Worm (Caenorhabditis elegans) whole organism, midembryonic: ENCODE measurements around the gene rpc-11.
A peak's percentile ranks its signal among the peaks of the same experiment; 100 is the strongest.

Experiments used
- klf-2 ChIP-seq: fragments of 200-800 bp; sonication (Bioruptor generic); conservative IDR thresholded peaks from 2 replicates; pipeline ENCODE4 v1.3.6; 2022; ENCODE audit warnings: missing genetic modification reagents, missing genetic modification characterization, missing compliant biosample characterization
- ztf-23 ChIP-seq: fragments of 200-800 bp; sonication (Bioruptor generic); IDR thresholded peaks from 2 replicates; pipeline ENCODE4 v1.3.6; 2022; ENCODE audit warnings: missing genetic modification reagents, missing genetic modification characterization, missing compliant biosample characterization
- ztf-29 ChIP-seq: fragments of 200-800 bp; sonication (Bioruptor generic); IDR thresholded peaks from 2 replicates; pipeline ENCODE4 v1.3.6; 2022; ENCODE audit warnings: missing genetic modification reagents, missing genetic modification characterization, missing compliant biosample characterization

ce11 chrIV:1388079-1388478 lies 21.8 kb downstream of the rpc-11 start:
- peak; percentile 78 for TF ChIP-seq ztf-29 (GFP tag; lab: Robert Waterston, UW)
- TF ChIP-seq klf-2 (GFP tag; lab: Robert Waterston, UW), result peak; percentile 65; the same call in 1 of the 2 replicates
- TF ChIP-seq ztf-23 (GFP tag; lab: Robert Waterston, UW), result peak; percentile 87
